Fruit fly (Drosophila melanogaster): ENCODE measurements around the gene mnd.
A peak's percentile ranks its signal among the peaks of the same experiment; 100 is the strongest.

DNA sequence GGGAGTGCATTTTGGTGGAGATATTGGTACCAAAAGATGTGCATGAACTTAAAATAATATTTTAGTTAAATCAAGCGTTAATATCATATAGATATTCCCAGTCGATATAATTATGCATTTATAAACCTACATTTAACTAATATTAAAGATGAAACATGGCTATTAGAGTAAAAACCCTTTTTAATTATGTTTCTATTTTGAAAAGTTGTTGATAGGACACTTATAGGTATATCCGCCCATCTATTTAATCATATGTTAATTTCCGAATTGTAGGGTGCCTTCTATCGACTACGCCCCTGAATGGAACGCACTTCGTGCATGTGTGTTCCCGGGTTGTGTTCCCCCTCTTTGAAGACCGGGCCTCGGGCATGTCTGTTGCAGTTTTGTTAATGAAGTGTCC is 20.9 kb downstream of the mnd start:
- TF ChIP-seq CG14655 (GFP tag; optimal IDR thresholded peaks at IDR 0.05) (peak; percentile 70), CG12605 (GFP tag; IDR thresholded peaks at IDR 0.05) (no peak), gl (tag; optimal IDR thresholded peaks at IDR 0.05) (no peak), rn (GFP tag; IDR thresholded peaks at IDR 0.05) (no peak)
